Worm (Caenorhabditis elegans): ENCODE measurements around the gene unc-8.

ce11 chrIV:7250158-7250557, 53.2 kb downstream of the unc-8 start, which contains the start of gene D2024.18:
- TF ChIP-seq ama-1 (optimal IDR thresholded peaks at IDR 0.05) (no peak), F13C5.2 (tag; optimal IDR thresholded peaks at IDR 0.05) (no peak), sea-1 (GFP tag; conservative IDR thresholded peaks at IDR 0.05) (no peak), tbx-11 (GFP tag; IDR thresholded peaks at IDR 0.05) (no peak), B0310.2 (tag; optimal IDR thresholded peaks at IDR 0.05) (no peak), hnd-1 (tag; optimal IDR thresholded peaks at IDR 0.05) (no peak)
